Fruit fly (Drosophila melanogaster): ENCODE results near the gene dan.

dan gene

dm6 chr3R:25188990-25189389, 4.8 kb downstream of the dan start:
- TF ChIP-seq noc (tag; optimal IDR thresholded peaks at IDR 0.05), result no peak

DNA sequence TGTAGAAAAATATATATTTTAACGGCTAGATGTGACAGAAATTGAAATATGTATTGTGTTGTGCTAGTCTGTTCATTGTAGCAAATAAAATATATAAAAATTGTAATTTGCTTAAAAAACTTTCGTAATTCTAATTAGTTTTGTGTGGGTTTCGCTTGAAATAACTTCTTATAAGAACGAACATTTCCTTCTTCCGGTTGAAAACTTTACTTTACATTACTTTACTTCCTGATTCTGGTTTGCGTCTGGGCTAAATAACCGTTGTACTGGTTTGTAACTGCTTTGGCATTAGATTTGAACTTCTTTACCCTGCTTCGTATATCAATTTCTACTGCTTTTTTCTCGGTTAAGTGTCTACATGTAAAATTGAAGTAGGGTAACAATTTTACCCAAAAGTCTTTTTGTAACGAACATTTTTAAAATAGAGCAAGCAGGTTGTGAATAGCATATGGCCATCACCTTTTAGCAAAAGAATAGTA, 9.6 kb downstream of the dan start, which contains the start of gene lobo:
TSS of gene lobo (minus strand) at position 51 of the 479 bp plus-strand sequence.
- TF ChIP-seq noc (tag; optimal IDR thresholded peaks at IDR 0.05), result no peak

DNA sequence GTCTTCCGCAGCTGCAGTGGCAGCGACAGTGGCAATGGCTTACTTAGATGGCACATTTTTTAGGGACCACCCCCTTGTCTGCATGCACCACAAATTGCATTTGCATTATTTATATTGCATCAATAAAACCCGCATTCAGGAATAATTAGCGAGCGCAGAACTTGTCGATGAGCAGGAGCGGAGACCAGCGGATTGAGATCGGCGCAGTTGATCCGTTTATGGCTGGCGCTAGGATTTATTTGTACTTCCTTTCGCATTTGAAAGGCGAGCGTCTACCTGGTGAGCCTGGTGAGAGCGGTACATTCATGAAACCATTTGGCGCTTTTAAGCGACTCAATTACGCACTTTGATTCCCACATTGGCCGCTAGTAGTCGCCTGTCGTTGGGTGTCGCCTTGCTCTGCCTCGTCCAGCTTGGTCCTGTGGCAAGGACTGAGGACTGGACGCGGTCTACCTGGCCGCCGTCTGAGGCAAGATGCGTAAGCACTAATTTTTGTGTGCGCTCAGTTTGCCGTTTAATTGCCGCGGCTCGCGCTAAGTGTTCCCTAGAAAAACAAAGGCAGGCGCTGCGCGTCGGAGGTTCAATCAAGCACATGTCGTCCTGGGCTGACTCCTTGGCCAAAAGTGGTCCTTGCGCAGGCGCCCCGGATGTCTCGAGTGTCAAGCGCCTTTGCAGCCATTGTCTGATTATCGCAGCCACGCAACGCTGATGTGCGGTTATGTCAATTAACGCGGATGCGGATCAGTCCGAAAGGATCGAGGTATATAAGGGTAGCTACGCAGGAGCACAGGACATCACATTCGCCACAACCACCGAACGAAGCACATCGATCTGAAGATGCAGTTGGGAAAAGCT, 10.8 kb downstream of the dan start, which contains the start of gene CG13653:
TSS of gene CG13653 (plus strand) at position 805 of the 855 bp plus-strand sequence.
- no peak for TF ChIP-seq noc (tag; optimal IDR thresholded peaks at IDR 0.05)

DNA sequence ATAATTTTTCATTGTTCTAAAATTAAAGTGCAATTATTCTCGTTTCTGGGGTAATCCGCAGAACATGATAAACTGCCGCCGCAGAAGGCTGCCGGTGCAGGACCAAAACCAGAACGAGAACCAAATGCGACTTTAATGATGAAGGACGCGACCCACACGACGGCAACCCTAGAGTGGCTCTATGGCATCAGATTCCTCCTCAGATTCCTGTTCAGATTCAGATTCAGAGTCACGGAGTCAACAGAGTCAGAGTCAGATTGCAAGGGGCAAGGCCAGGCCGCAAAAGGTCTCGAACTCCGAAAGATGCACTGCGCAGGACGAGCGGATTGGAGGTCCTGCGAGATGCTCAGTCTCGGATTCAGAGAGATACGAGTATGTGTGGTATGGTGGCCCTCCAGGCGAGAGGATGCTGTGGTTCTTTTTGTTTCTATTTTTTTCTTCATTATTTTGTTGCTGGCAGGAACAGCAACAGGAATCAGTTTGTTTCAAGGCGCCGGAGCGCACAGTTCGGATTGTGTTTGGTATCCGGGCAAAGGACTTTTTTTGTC, 15.2 kb downstream of the dan start, which contains the start of gene CG13654:
TSS of gene CG13654 (plus strand) at position 498 of the 548 bp plus-strand sequence.
- TF ChIP-seq noc (tag; optimal IDR thresholded peaks at IDR 0.05), result no peak

DNA sequence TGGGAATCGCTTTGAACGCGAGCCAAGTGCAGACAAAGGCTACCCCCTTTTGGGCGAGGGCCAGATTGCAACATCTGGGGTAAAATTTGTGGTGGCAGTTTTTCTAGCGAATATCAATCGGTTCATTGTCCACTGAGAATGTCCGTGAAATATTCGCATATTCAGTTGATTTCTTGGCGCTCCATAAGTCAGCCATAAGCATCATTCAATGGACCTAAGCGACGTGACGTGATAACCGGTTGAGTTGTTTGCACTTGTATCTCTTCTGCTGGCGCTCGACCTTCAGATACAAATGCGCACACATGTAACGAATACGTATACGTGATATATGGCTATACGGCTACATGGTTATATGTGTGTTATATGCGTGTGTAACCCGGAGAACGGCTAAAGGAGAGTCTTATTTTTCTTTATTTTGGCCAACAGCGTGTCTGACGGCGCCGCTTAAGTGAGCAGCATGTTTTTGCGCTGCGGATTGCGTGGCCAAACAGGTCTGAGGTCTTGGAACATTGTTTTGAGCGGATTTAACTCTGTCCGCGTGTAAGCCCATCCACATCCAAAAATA, 21.3 kb downstream of the dan start:
- TF ChIP-seq noc (tag; optimal IDR thresholded peaks at IDR 0.05), result no peak

dm6 chr3R:25207405-25208003, 23.3 kb downstream of the dan start:
- peak; percentile 74 for TF ChIP-seq noc (tag; optimal IDR thresholded peaks at IDR 0.05)

- TF ChIP-seq noc (tag; optimal IDR thresholded peaks at IDR 0.05), result no peak
Observed at dm6 chr3R:25208042-25208766, 24.0 kb downstream of the dan start, which contains the start of gene Cad96Ca. Gene Cad96Ca (minus strand): TSS chr3R:25208283.

dm6 chr3R:25208767-25209075, 24.5 kb downstream of the dan start:
- no peak for TF ChIP-seq noc (tag; optimal IDR thresholded peaks at IDR 0.05)

DNA sequence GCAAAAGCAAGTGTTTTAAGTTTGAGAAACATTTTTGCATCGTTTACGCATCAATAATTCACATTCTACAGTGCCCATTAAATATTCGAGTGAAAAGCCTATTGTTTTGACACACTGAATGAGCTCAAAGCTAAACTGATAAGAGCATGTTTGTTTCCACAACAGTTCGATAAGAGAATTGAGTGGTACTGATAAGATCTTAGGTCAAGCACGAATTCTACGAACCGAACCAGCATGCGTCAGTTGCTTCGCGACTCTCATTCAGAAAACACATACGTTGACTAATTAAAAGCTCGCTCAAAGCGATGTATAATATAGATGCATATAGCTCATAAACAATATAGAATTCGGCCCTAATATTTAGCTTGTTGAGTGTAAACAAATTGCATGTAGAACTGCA, 25.0 kb downstream of the dan start:
- TF ChIP-seq noc (tag; optimal IDR thresholded peaks at IDR 0.05), result no peak

- TF ChIP-seq noc (tag; optimal IDR thresholded peaks at IDR 0.05), result peak; percentile 64
Observed at dm6 chr3R:25215123-25215522, 30.9 kb downstream of the dan start, which contains the start of gene Saysd1. Gene Saysd1 (minus strand): TSS chr3R:25215188.

- no peak for TF ChIP-seq noc (tag; optimal IDR thresholded peaks at IDR 0.05)
Observed at dm6 chr3R:25215997-25216396, 31.8 kb downstream of the dan start, which contains the start of gene CG31106. Gene CG31106 (plus strand): TSS chr3R:25216297.

DNA sequence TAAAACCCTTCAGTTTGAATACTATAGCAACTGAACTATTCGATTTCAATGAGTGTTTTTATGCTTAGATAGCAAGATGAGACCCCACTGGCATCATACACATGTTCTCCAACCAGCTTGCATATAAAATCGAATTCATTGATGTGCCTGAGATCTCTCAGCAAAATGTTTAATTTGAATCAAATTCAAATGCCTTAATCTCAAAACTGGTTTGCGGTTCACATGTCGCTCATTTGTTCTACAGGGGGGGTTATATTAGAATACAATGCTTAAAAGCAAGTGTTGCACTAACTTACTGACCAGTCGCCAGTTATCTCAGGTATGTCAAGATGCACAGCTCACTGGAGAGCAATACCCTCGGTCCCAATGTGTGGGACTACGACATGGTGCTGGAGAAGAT, 34.8 kb downstream of the dan start, which contains the start of gene CG31103:
TSS of gene CG31103 (plus strand) at position 301 of the 400 bp plus-strand sequence.
- no peak for TF ChIP-seq noc (tag; optimal IDR thresholded peaks at IDR 0.05)

dm6 chr3R:25221203-25221807, 37.1 kb downstream of the dan start, which contains the start of gene Alg9:
Gene Alg9 (plus strand): TSS chr3R:25221589.
- TF ChIP-seq noc (tag; optimal IDR thresholded peaks at IDR 0.05), result no peak

DNA sequence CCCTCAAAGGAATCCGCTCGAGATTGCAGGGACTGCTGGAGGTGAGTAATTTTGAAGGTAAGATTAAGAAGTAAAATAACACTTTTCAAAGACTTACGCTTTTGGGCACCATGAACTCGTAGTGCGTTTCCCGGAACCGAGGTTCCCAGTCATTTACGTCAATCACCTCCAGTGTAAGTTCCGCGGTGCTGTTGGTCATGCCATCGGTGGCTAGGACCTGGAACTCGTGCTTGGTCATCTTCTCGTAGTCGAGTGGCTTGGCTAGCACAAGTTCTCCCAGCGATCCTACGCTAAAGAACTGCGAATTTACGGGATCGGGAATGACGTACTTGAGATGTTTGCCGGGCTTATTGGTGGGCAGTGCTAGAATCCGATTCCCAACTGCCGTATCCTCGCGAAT, 41.3 kb downstream of the dan start:
- TF ChIP-seq noc (tag; optimal IDR thresholded peaks at IDR 0.05), result no peak

Measured in whole organism, larva.